Worm (Caenorhabditis elegans) whole organism, L1 larva: ENCODE data around the gene str-182.
A peak's percentile ranks its signal among the peaks of the same experiment; 100 is the strongest.

Experiments used
- C04F5.9 ChIP-seq: sonication (generic microtip); optimal IDR thresholded peaks from 2 replicates; lab custom pipeline; 2016; ENCODE audit warnings: missing genetic modification characterization, missing compliant biosample characterization
- C16A3.4 ChIP-seq: fragments of 150-350 bp; optimal IDR thresholded peaks from 2 replicates; lab custom pipeline; 2014; ENCODE audit warnings: missing biosample characterization, missing genetic modification characterization
- Y116A8C.19 ChIP-seq: sonication (generic microtip); optimal IDR thresholded peaks from 2 replicates; lab custom pipeline; 2016; ENCODE audit warnings: missing compliant biosample characterization, missing genetic modification characterization, borderline replicate concordance
- aha-1 ChIP-seq: fragments of 150-350 bp; optimal IDR thresholded peaks from 2 replicates; lab custom pipeline; 2014; ENCODE audit warnings: missing biosample characterization, missing genetic modification characterization
- aly-2 ChIP-seq: fragments of 150-350 bp; optimal IDR thresholded peaks from 2 replicates; lab custom pipeline; 2014; ENCODE audit warnings: missing biosample characterization, missing genetic modification characterization
- ama-1 ChIP-seq: fragments of 150-350 bp; optimal IDR thresholded peaks from 2 replicates; lab custom pipeline; 2014
- blmp-1 ChIP-seq: fragments of 150-350 bp; optimal IDR thresholded peaks from 2 replicates; lab custom pipeline; 2014; ENCODE audit warnings: missing biosample characterization, missing genetic modification characterization
- ceh-63 ChIP-seq: fragments of 200-800 bp; sonication (Bioruptor generic); optimal IDR thresholded peaks from 2 replicates; lab custom pipeline; 2018; ENCODE audit warnings: mild to moderate bottlenecking, missing genetic modification characterization, missing compliant biosample characterization
- ceh-8 ChIP-seq: fragments of 200-800 bp; sonication (Bioruptor generic); optimal IDR thresholded peaks from 2 replicates; lab custom pipeline; 2018; ENCODE audit warnings: mild to moderate bottlenecking, missing genetic modification characterization, moderate library complexity, missing compliant biosample characterization
- ceh-88 ChIP-seq: fragments of 200-800 bp; sonication (Bioruptor generic); IDR thresholded peaks from 2 replicates; pipeline ENCODE4 v1.3.6; 2022; ENCODE audit warnings: missing genetic modification characterization, missing compliant biosample characterization
- ceh-90 ChIP-seq: sonication (generic microtip); optimal IDR thresholded peaks from 2 replicates; lab custom pipeline; 2016; ENCODE audit warnings: missing genetic modification characterization, missing compliant biosample characterization
- efl-1 ChIP-seq, 4 experiments: fragments of 150-350 bp; optimal IDR thresholded peaks in 3 of 4; peaks in 1 of 4; 1 replicate in 1 of 4; 2 replicates in 3 of 4; lab custom pipeline; 2014; ENCODE audit warnings: missing biosample characterization in 2 of 4, missing genetic modification characterization in 2 of 4, missing genetic modification reagents in 2 of 4
- efl-3 ChIP-seq: fragments of 200-800 bp; sonication (Bioruptor generic); optimal IDR thresholded peaks from 2 replicates; lab custom pipeline; 2018; ENCODE audit warnings: mild to moderate bottlenecking, missing genetic modification characterization, missing compliant biosample characterization
- egl-27 ChIP-seq, 2 experiments: fragments of 150-350 bp in 1 of 2; sonication (generic microtip); optimal IDR thresholded peaks; 3 replicates each; lab custom pipeline; 2017 to 2018; ENCODE audit warnings: missing biosample characterization in 2 of 2, missing genetic modification characterization in 2 of 2, missing genetic modification reagents in 2 of 2
- elt-2 ChIP-seq: sonication (generic microtip); optimal IDR thresholded peaks from 2 replicates; lab custom pipeline; 2016; ENCODE audit warnings: missing genetic modification characterization, mild to moderate bottlenecking, inconsistent platforms, missing compliant biosample characterization, missing genetic modification reagents
- fkh-10 ChIP-seq: sonication (generic microtip); optimal IDR thresholded peaks from 2 replicates; lab custom pipeline; 2017; ENCODE audit warnings: missing biosample characterization, missing genetic modification reagents, missing genetic modification characterization
- hlh-17 ChIP-seq: fragments of 200-800 bp; sonication (Bioruptor generic); optimal IDR thresholded peaks from 2 replicates; lab custom pipeline; 2018; ENCODE audit warnings: missing genetic modification characterization, mild to moderate bottlenecking, missing compliant biosample characterization, moderate library complexity, borderline replicate concordance
- hlh-4 ChIP-seq: sonication (generic microtip); optimal IDR thresholded peaks from 2 replicates; lab custom pipeline; 2016; ENCODE audit warnings: mild to moderate bottlenecking, missing genetic modification characterization, missing compliant biosample characterization
- irx-1 ChIP-seq: sonication (generic microtip); optimal IDR thresholded peaks from 2 replicates; lab custom pipeline; 2016; ENCODE audit warnings: missing genetic modification characterization, missing compliant biosample characterization
- lin-14 ChIP-seq: fragments of 200-800 bp; sonication (Bioruptor generic); optimal IDR thresholded peaks from 2 replicates; lab custom pipeline; 2018; ENCODE audit warnings: mild to moderate bottlenecking, missing genetic modification characterization, moderate library complexity, missing compliant biosample characterization
- lin-15B ChIP-seq: fragments of 150-350 bp; sonication (generic microtip); optimal IDR thresholded peaks from 3 replicates; lab custom pipeline; 2014; ENCODE audit warnings: missing biosample characterization, missing genetic modification characterization
- lin-35 ChIP-seq, 2 experiments: fragments of 150-350 bp; optimal IDR thresholded peaks; 2 replicates each; lab custom pipeline; 2014; ENCODE audit warnings: missing biosample characterization in 2 of 2, missing genetic modification characterization in 2 of 2, missing genetic modification reagents in 2 of 2
- lin-39 ChIP-seq: fragments of 150-350 bp; optimal IDR thresholded peaks from 2 replicates; lab custom pipeline; 2014; ENCODE audit warnings: missing biosample characterization, missing genetic modification reagents, missing genetic modification characterization
- lir-3 ChIP-seq: sonication (generic microtip); optimal IDR thresholded peaks from 2 replicates; lab custom pipeline; 2016; ENCODE audit warnings: mild to moderate bottlenecking, missing genetic modification characterization, moderate library complexity, missing compliant biosample characterization; ENCODE audit not compliant: poor library complexity
- lsy-2 ChIP-seq, 2 experiments: fragments of 150-350 bp; optimal IDR thresholded peaks; 2 replicates each; lab custom pipeline; 2014; ENCODE audit warnings: missing biosample characterization in 2 of 2, missing genetic modification characterization in 2 of 2
- mdl-1 ChIP-seq, 2 experiments: fragments of 150-350 bp; optimal IDR thresholded peaks; 2 replicates each; lab custom pipeline; 2014 to 2017; ENCODE audit warnings: missing biosample characterization in 2 of 2, missing genetic modification characterization in 2 of 2, inconsistent platforms in 1 of 2
- mef-2 ChIP-seq: fragments of 150-350 bp; optimal IDR thresholded peaks from 2 replicates; lab custom pipeline; 2014; ENCODE audit warnings: missing biosample characterization, missing genetic modification characterization
- nhr-11 ChIP-seq: fragments of 150-350 bp; optimal IDR thresholded peaks from 2 replicates; lab custom pipeline; 2014; ENCODE audit warnings: missing biosample characterization, missing genetic modification characterization
- nhr-19 ChIP-seq: fragments of 200-800 bp; sonication (Bioruptor generic); conservative IDR thresholded peaks from 2 replicates; pipeline ENCODE4 v1.3.6; 2022; ENCODE audit warnings: missing genetic modification characterization, missing compliant biosample characterization
- nhr-237 ChIP-seq: fragments of 150-350 bp; optimal IDR thresholded peaks from 2 replicates; lab custom pipeline; 2014; ENCODE audit warnings: missing biosample characterization, missing genetic modification characterization
- nhr-28 ChIP-seq: fragments of 150-350 bp; optimal IDR thresholded peaks from 2 replicates; lab custom pipeline; 2014; ENCODE audit warnings: missing biosample characterization, missing genetic modification characterization
- nhr-47 ChIP-seq: sonication (generic microtip); optimal IDR thresholded peaks from 2 replicates; lab custom pipeline; 2016; ENCODE audit warnings: mild to moderate bottlenecking, missing genetic modification characterization, moderate library complexity, missing compliant biosample characterization
- nhr-84 ChIP-seq: sonication (generic microtip); optimal IDR thresholded peaks from 2 replicates; lab custom pipeline; 2017; ENCODE audit warnings: missing biosample characterization, missing genetic modification characterization
- pag-3 ChIP-seq: sonication (generic microtip); optimal IDR thresholded peaks from 2 replicates; lab custom pipeline; 2017; ENCODE audit warnings: missing genetic modification characterization, mild to moderate bottlenecking, missing compliant biosample characterization, antibody characterized with exemption, borderline replicate concordance; ENCODE audit not compliant: insufficient read depth
- pax-3 ChIP-seq: fragments of 200-800 bp; sonication (Bioruptor generic); optimal IDR thresholded peaks from 2 replicates; lab custom pipeline; 2018; ENCODE audit warnings: mild to moderate bottlenecking, missing genetic modification characterization, moderate library complexity, missing compliant biosample characterization
- rnt-1 ChIP-seq: sonication (generic microtip); optimal IDR thresholded peaks from 2 replicates; lab custom pipeline; 2016; ENCODE audit warnings: mild to moderate bottlenecking, missing genetic modification characterization, moderate library complexity, missing compliant biosample characterization
- snu-23 ChIP-seq: sonication (generic microtip); optimal IDR thresholded peaks from 2 replicates; lab custom pipeline; 2016; ENCODE audit warnings: missing genetic modification characterization, missing compliant biosample characterization
- swsn-7 ChIP-seq: sonication (generic microtip); optimal IDR thresholded peaks from 2 replicates; lab custom pipeline; 2016; ENCODE audit warnings: missing genetic modification characterization, missing compliant biosample characterization
- unc-130 ChIP-seq: fragments of 150-350 bp; optimal IDR thresholded peaks from 2 replicates; lab custom pipeline; 2017; ENCODE audit warnings: missing biosample characterization, missing genetic modification characterization, inconsistent platforms
- vab-15 ChIP-seq: sonication (generic microtip); optimal IDR thresholded peaks from 2 replicates; lab custom pipeline; 2017; ENCODE audit warnings: missing genotype, mild to moderate bottlenecking, missing genetic modification characterization, missing compliant biosample characterization
- zag-1 ChIP-seq: fragments of 150-350 bp; optimal IDR thresholded peaks from 2 replicates; lab custom pipeline; 2014; ENCODE audit warnings: missing biosample characterization, missing genetic modification characterization
- zip-4 ChIP-seq: fragments of 200-800 bp; sonication (Bioruptor generic); optimal IDR thresholded peaks from 2 replicates; lab custom pipeline; 2018; ENCODE audit warnings: mild to moderate bottlenecking, missing genetic modification characterization, moderate library complexity, missing compliant biosample characterization
- ztf-11 ChIP-seq, 2 experiments: sonication (generic microtip); optimal IDR thresholded peaks; 2 replicates each; lab custom pipeline; 2016 to 2017; ENCODE audit warnings: missing genetic modification characterization in 2 of 2, missing biosample characterization in 1 of 2, missing compliant biosample characterization in 1 of 2
- ztf-4 ChIP-seq: fragments of 150-350 bp; optimal IDR thresholded peaks from 2 replicates; lab custom pipeline; 2014; ENCODE audit warnings: missing biosample characterization, missing genetic modification characterization

The str-182 gene

ce11 chrV:10210244-10210643 lies 23.0 kb downstream of the str-182 start, which contains the start of gene tftc-3:
tftc-3 (minus strand) TSS chrV:10210344.
- TF ChIP-seq nhr-47 (tag; lab: Kevin White, UChicago): no peak
- no peak for TF ChIP-seq lin-14 (GFP tag; lab: Kevin White, UChicago)
- TF ChIP-seq mef-2: no peak
- no peak for TF ChIP-seq Y116A8C.19 (tag; lab: Kevin White, UChicago)
- TF ChIP-seq ztf-4: no peak

- no peak for TF ChIP-seq ceh-8 (GFP tag; lab: Kevin White, UChicago)
- no peak for TF ChIP-seq C16A3.4 (tag; lab: Kevin White, UChicago)
- no peak for TF ChIP-seq hlh-4 (tag; lab: Kevin White, UChicago)
- no peak for TF ChIP-seq lin-15B
- TF ChIP-seq pax-3 (tag; lab: Kevin White, UChicago): no peak
- TF ChIP-seq nhr-47 (tag; lab: Kevin White, UChicago): no peak
- TF ChIP-seq lsy-2 (tag; optimal IDR thresholded peaks at IDR 0.05; lab: Kevin White, UChicago): no peak
- no peak for TF ChIP-seq lir-3 (tag; lab: Kevin White, UChicago)
- no peak for TF ChIP-seq ceh-88 (GFP tag; lab: Robert Waterston, UW)
- no peak for TF ChIP-seq vab-15 (tag; lab: Kevin White, UChicago)
- TF ChIP-seq rnt-1 (tag; lab: Kevin White, UChicago): no peak
- no peak for TF ChIP-seq ceh-63
- TF ChIP-seq swsn-7 (tag; lab: Kevin White, UChicago): no peak
- TF ChIP-seq nhr-28 (tag; lab: Kevin White, UChicago): no peak
- TF ChIP-seq efl-1 (optimal IDR thresholded peaks at IDR 0.05; lab: Kevin White, UChicago): no peak
- TF ChIP-seq efl-1 (GFP tag; optimal IDR thresholded peaks at IDR 0.05 in 1 of 2; lab: Kevin White, UChicago): no peak
- TF ChIP-seq mdl-1 (tag; optimal IDR thresholded peaks at IDR 0.05; lab: Kevin White, UChicago): no peak
- TF ChIP-seq ztf-11 (tag; optimal IDR thresholded peaks at IDR 0.05; lab: Kevin White, UChicago): no peak
- TF ChIP-seq unc-130 (tag; lab: Kevin White, UChicago): no peak
Observed at ce11 chrV:10206502-10206901, 26.7 kb downstream of the str-182 start, which contains the start of gene rpc-25. rpc-25 (minus strand) TSS chrV:10206602.

ce11 chrV:10205483-10205882 lies 27.7 kb downstream of the str-182 start, which contains the start of gene ZK856.16:
ZK856.16 (minus strand) TSS chrV:10205583.
- TF ChIP-seq egl-27 (tag; optimal IDR thresholded peaks at IDR 0.05; lab: Kevin White, UChicago) (no peak), nhr-28 (tag; lab: Kevin White, UChicago) (no peak), pag-3 (tag; lab: Kevin White, UChicago) (no peak), irx-1 (tag; lab: Kevin White, UChicago) (no peak), ceh-63 (no peak), blmp-1 (tag; lab: Kevin White, UChicago) (no peak), lin-14 (GFP tag; lab: Kevin White, UChicago) (no peak), hlh-17 (GFP tag; lab: Kevin White, UChicago) (no peak), zip-4 (GFP tag; lab: Kevin White, UChicago) (no peak), ceh-8 (GFP tag; lab: Kevin White, UChicago) (no peak), aha-1 (tag; lab: Kevin White, UChicago) (no peak), snu-23 (GFP tag; lab: Kevin White, UChicago) (no peak), ceh-88 (GFP tag; lab: Robert Waterston, UW) (no peak), ztf-11 (tag; optimal IDR thresholded peaks at IDR 0.05; lab: Kevin White, UChicago) (no peak), nhr-84 (tag; lab: Kevin White, UChicago) (no peak), efl-3 (GFP tag; lab: Kevin White, UChicago) (no peak), lin-15B (no peak), ceh-90 (no peak), nhr-11 (tag; lab: Kevin White, UChicago) (no peak)
- TF ChIP-seq, all 84 proteins: peak for 0

- TF ChIP-seq Y116A8C.19 (tag; lab: Kevin White, UChicago) (no peak), lin-15B (peak; percentile 78), ama-1 (peak; percentile 6), lin-35 (GFP tag; optimal IDR thresholded peaks at IDR 0.05; lab: Kevin White, UChicago) (peak; percentile 70 to 75), zip-4 (GFP tag; lab: Kevin White, UChicago) (peak; percentile 4), nhr-11 (tag; lab: Kevin White, UChicago) (peak; percentile 33), nhr-84 (tag; lab: Kevin White, UChicago) (no peak), elt-2 (peak; percentile 31), nhr-237 (tag; lab: Kevin White, UChicago) (no peak), aly-2 (tag; lab: Kevin White, UChicago) (peak; percentile 39), hlh-17 (GFP tag; lab: Kevin White, UChicago) (no peak), zag-1 (tag; lab: Kevin White, UChicago) (no peak), nhr-19 (peak; percentile 75), lin-39 (tag; lab: Kevin White, UChicago) (peak; percentile 37), C04F5.9 (tag; lab: Kevin White, UChicago) (no peak), fkh-10 (GFP tag; lab: Kevin White, UChicago) (no peak)
Observed at ce11 chrV:10204863-10205338, 28.3 kb downstream of the str-182 start, which contains the start of the genes ZK856.19 and ZK856.11. ZK856.19 (minus strand) TSS chrV:10204913. ZK856.11 (minus strand) TSS chrV:10204938.
